Worm (Caenorhabditis elegans) whole organism, mixed stage, embryonic: Measurements from ENCODE around the gene irld-40.

ENCODE experiments used
- M03D4.4 ChIP-seq: sonication (generic microtip); optimal IDR thresholded peaks from 2 replicates; lab custom pipeline; 2017; ENCODE audit warnings: mild to moderate bottlenecking, missing genetic modification characterization, missing compliant biosample characterization
- ceh-39 ChIP-seq: fragments of 150-350 bp; optimal IDR thresholded peaks from 2 replicates; lab custom pipeline; 2014; ENCODE audit warnings: missing biosample characterization, missing genetic modification characterization
- ces-1 ChIP-seq: fragments of 150-350 bp; optimal IDR thresholded peaks from 2 replicates; lab custom pipeline; 2014; ENCODE audit warnings: missing biosample characterization, missing genetic modification reagents, missing genetic modification characterization
- hlh-1 ChIP-seq: fragments of 150-350 bp; optimal IDR thresholded peaks from 2 replicates; lab custom pipeline; 2014; ENCODE audit warnings: missing biosample characterization, missing genetic modification reagents, missing genetic modification characterization
- mep-1 ChIP-seq: fragments of 150-350 bp; optimal IDR thresholded peaks from 2 replicates; lab custom pipeline; 2017; ENCODE audit warnings: missing biosample characterization, missing genetic modification reagents, missing genetic modification characterization, inconsistent platforms
- nhr-12 ChIP-seq: fragments of 150-350 bp; optimal IDR thresholded peaks from 2 replicates; lab custom pipeline; 2014; ENCODE audit warnings: missing biosample characterization, missing genetic modification characterization
- nhr-2 ChIP-seq: fragments of 150-350 bp; optimal IDR thresholded peaks from 2 replicates; lab custom pipeline; 2014; ENCODE audit warnings: missing biosample characterization, missing genetic modification characterization
- nhr-237 ChIP-seq: fragments of 150-350 bp; optimal IDR thresholded peaks from 2 replicates; lab custom pipeline; 2014; ENCODE audit warnings: missing biosample characterization, missing genetic modification characterization
- nhr-76 ChIP-seq: sonication (generic microtip); optimal IDR thresholded peaks from 2 replicates; lab custom pipeline; 2017; ENCODE audit warnings: missing biosample characterization, missing genetic modification characterization
- pha-4 ChIP-seq: fragments of 150-350 bp; optimal IDR thresholded peaks from 2 replicates; lab custom pipeline; 2018; ENCODE audit warnings: missing biosample characterization, missing genetic modification reagents, missing genetic modification characterization
- snpc-4 ChIP-seq: fragments of 150-350 bp; optimal IDR thresholded peaks from 2 replicates; lab custom pipeline; 2014; ENCODE audit warnings: missing biosample characterization, missing genetic modification characterization
- unc-39 ChIP-seq: fragments of 150-350 bp; optimal IDR thresholded peaks from 2 replicates; lab custom pipeline; 2014; ENCODE audit warnings: missing biosample characterization, missing genetic modification characterization
- unc-62 ChIP-seq: fragments of 150-350 bp; optimal IDR thresholded peaks from 2 replicates; lab custom pipeline; 2014; ENCODE audit warnings: missing biosample characterization, missing genetic modification reagents, missing genetic modification characterization
- zip-8 ChIP-seq: fragments of 150-350 bp; optimal IDR thresholded peaks from 2 replicates; lab custom pipeline; 2014; ENCODE audit warnings: missing biosample characterization, missing genetic modification characterization

DNA sequence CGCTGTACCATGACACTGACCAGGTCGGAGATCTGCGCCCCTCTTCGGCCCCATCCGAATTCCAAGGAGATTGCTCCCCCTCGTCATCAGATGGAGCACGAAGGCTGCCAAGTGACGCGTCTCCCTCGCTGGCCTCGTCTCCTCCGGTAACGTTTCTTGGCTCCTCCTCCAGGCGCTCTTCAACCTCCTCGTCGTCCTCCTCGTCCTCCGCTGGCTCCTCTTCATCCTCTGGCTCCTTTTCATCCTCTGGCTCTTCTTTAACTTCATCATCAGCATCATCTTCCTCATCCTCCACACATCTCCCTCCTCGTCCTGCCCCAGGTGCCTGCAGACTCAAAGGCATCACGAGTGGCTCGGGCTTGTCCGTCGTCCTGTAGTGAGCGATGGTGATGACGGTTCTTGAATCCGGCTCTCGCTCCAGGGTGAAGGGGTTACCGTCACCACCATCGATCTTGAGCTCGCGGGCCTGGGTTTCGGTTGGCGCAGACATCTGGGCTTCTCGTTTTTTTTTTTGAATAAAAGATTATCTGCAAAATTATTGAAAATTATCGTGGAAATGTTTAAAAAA is 36.9 kb downstream of the irld-40 start:
- TF ChIP-seq ces-1 (GFP tag; lab: Kevin White, UChicago) (no peak), nhr-12 (no peak), mep-1 (tag; lab: Kevin White, UChicago) (no peak), hlh-1 (tag; lab: Kevin White, UChicago) (no peak), snpc-4 (tag; lab: Kevin White, UChicago) (no peak), ceh-39 (tag; lab: Kevin White, UChicago) (no peak), nhr-76 (tag; lab: Kevin White, UChicago) (no peak), pha-4 (tag; lab: Kevin White, UChicago) (no peak), nhr-237 (tag; lab: Kevin White, UChicago) (no peak), zip-8 (no peak), unc-39 (tag; lab: Kevin White, UChicago) (no peak), M03D4.4 (tag; lab: Kevin White, UChicago) (no peak), nhr-2 (tag; lab: Kevin White, UChicago) (no peak), unc-62 (GFP tag; lab: Kevin White, UChicago) (no peak)
